Worm (Caenorhabditis elegans) whole organism, L4 larva: Measurements from ENCODE around the gene rmd-2.

ENCODE experiments used
- F37D6.2 ChIP-seq: sonication (generic microtip); optimal IDR thresholded peaks from 2 replicates; lab custom pipeline; 2016; ENCODE audit warnings: mild to moderate bottlenecking, missing genetic modification characterization, missing compliant biosample characterization
- ama-1 ChIP-seq: fragments of 150-350 bp; optimal IDR thresholded peaks from 2 replicates; lab custom pipeline; 2014; ENCODE audit warnings: inconsistent platforms, mixed read lengths
- ceh-62 ChIP-seq: sonication (generic microtip); optimal IDR thresholded peaks from 2 replicates; lab custom pipeline; 2017; ENCODE audit warnings: missing biosample characterization, missing genetic modification characterization
- fos-1 ChIP-seq: fragments of 150-350 bp; optimal IDR thresholded peaks from 2 replicates; lab custom pipeline; 2014; ENCODE audit warnings: missing biosample characterization, missing genetic modification characterization

ce11 chrV:9958231-9958630 is 27.8 kb downstream of the rmd-2 start, which contains the start of gene anmt-3:
- TF ChIP-seq ceh-62 (tag; lab: Kevin White, UChicago) (no peak), fos-1 (no peak), F37D6.2 (tag; lab: Kevin White, UChicago) (no peak), ama-1 (no peak)
